Fruit fly (Drosophila melanogaster) whole organism, embryonic: ENCODE measurements around the gene CG43095.

Experiments used
- Aef1 ChIP-seq: fragments of 200-800 bp; sonication (Bioruptor generic); IDR thresholded peaks from 3 replicates; pipeline ENCODE4 v1.3.6; 2022; ENCODE audit warnings: missing biosample characterization, missing genetic modification characterization
- Asciz ChIP-seq: fragments of 200-800 bp; sonication (Bioruptor generic); optimal IDR thresholded peaks from 2 replicates; lab custom pipeline; 2017; ENCODE audit warnings: missing biosample characterization, mild to moderate bottlenecking, missing genetic modification characterization, missing genetic modification reagents
- CG10147 ChIP-seq: fragments of 200-800 bp; sonication (Bioruptor generic); optimal IDR thresholded peaks from 2 replicates; lab custom pipeline; 2019; ENCODE audit warnings: missing biosample characterization, mild to moderate bottlenecking, missing genetic modification characterization, moderate library complexity
- CG10366 ChIP-seq: fragments of 200-800 bp; sonication (Bioruptor generic); IDR thresholded peaks from 2 replicates; pipeline ENCODE4 v1.3.6; 2022; ENCODE audit warnings: missing biosample characterization, missing genetic modification characterization
- CG10431 ChIP-seq: fragments of 200-800 bp; sonication (Bioruptor generic); optimal IDR thresholded peaks from 3 replicates; lab custom pipeline; 2018; ENCODE audit warnings: missing biosample characterization, mild to moderate bottlenecking, missing genetic modification characterization
- CG10565 ChIP-seq: fragments of 200-800 bp; sonication (Bioruptor generic); optimal IDR thresholded peaks from 3 replicates; lab custom pipeline; 2016; ENCODE audit warnings: missing biosample characterization, mild to moderate bottlenecking, missing genetic modification characterization
- CG11247 ChIP-seq: fragments of 200-800 bp; sonication (Bioruptor generic); IDR thresholded peaks from 2 replicates; pipeline ENCODE4 v1.3.6; 2022; ENCODE audit warnings: missing biosample characterization, missing genetic modification characterization
- CG13287 ChIP-seq: fragments of 200-800 bp; sonication (Bioruptor generic); IDR thresholded peaks from 2 replicates; pipeline ENCODE4 v1.3.6; 2022; ENCODE audit warnings: missing biosample characterization, missing genetic modification characterization; ENCODE audit not compliant: partially characterized antibody
- CG14441 ChIP-seq: fragments of 200-800 bp; sonication (Bioruptor generic); IDR thresholded peaks from 2 replicates; pipeline ENCODE4 v1.3.6; 2022; ENCODE audit warnings: missing biosample characterization, missing genetic modification characterization
- CG1529 ChIP-seq: fragments of 200-800 bp; sonication (Bioruptor generic); optimal IDR thresholded peaks from 3 replicates; lab custom pipeline; 2018; ENCODE audit warnings: missing biosample characterization, missing genetic modification characterization
- CG15479 ChIP-seq: fragments of 200-800 bp; sonication (Bioruptor generic); optimal IDR thresholded peaks from 3 replicates; lab custom pipeline; 2019; ENCODE audit warnings: missing biosample characterization, mild to moderate bottlenecking, missing genetic modification characterization, moderate library complexity
- CG16813 ChIP-seq: fragments of 200-800 bp; sonication (Bioruptor generic); IDR thresholded peaks from 3 replicates; pipeline ENCODE4 v1.3.6; 2022; ENCODE audit warnings: missing biosample characterization, missing genetic modification characterization; ENCODE audit not compliant: partially characterized antibody
- CG17912 ChIP-seq: fragments of 200-800 bp; sonication (Bioruptor generic); optimal IDR thresholded peaks from 2 replicates; lab custom pipeline; 2018; ENCODE audit warnings: missing biosample characterization, mild to moderate bottlenecking, missing genetic modification characterization
- CG18476 ChIP-seq: fragments of 200-800 bp; sonication (Bioruptor generic); optimal IDR thresholded peaks from 2 replicates; lab custom pipeline; 2016; ENCODE audit warnings: missing biosample characterization, mild to moderate bottlenecking, missing genetic modification characterization
- CG18599 ChIP-seq: fragments of 200-800 bp; sonication (Bioruptor generic); optimal IDR thresholded peaks from 3 replicates; lab custom pipeline; 2017; ENCODE audit warnings: missing biosample characterization, missing genetic modification characterization, mild to moderate bottlenecking, moderate library complexity, missing genetic modification reagents
- CG32767 ChIP-seq: fragments of 200-800 bp; sonication (Bioruptor generic); IDR thresholded peaks from 2 replicates; pipeline ENCODE4 v1.3.6; 2022; ENCODE audit warnings: missing biosample characterization, missing genetic modification characterization
- CG34376 ChIP-seq: fragments of 200-800 bp; sonication (Bioruptor generic); optimal IDR thresholded peaks from 2 replicates; lab custom pipeline; 2018; ENCODE audit warnings: missing biosample characterization, mild to moderate bottlenecking, missing genetic modification characterization
- CG4730 ChIP-seq: fragments of 200-800 bp; sonication (Bioruptor generic); IDR thresholded peaks from 2 replicates; pipeline ENCODE4 v1.3.6; 2022; ENCODE audit warnings: missing biosample characterization, missing genetic modification characterization
- CG5245 ChIP-seq: fragments of 200-800 bp; sonication (Bioruptor generic); optimal IDR thresholded peaks from 3 replicates; lab custom pipeline; 2016; ENCODE audit warnings: missing biosample characterization, missing genetic modification characterization
- CG6254 ChIP-seq: fragments of 200-800 bp; sonication (Bioruptor generic); optimal IDR thresholded peaks from 3 replicates; lab custom pipeline; 2017; ENCODE audit warnings: mild to moderate bottlenecking, missing biosample characterization, missing genetic modification reagents, missing genetic modification characterization
- CG6765 ChIP-seq: fragments of 200-800 bp; sonication (Bioruptor generic); optimal IDR thresholded peaks from 3 replicates; lab custom pipeline; 2017; ENCODE audit warnings: missing biosample characterization, mild to moderate bottlenecking, missing genetic modification characterization
- CG7372 ChIP-seq: fragments of 200-800 bp; sonication (Bioruptor generic); IDR thresholded peaks from 2 replicates; pipeline ENCODE4 v1.3.6; 2022; ENCODE audit warnings: missing biosample characterization, missing genetic modification characterization
- CG8089 ChIP-seq: fragments of 200-800 bp; sonication (Bioruptor generic); optimal IDR thresholded peaks from 3 replicates; lab custom pipeline; 2016; ENCODE audit warnings: missing biosample characterization, missing genetic modification characterization
- CG8478 ChIP-seq: fragments of >200 bp; optimal IDR thresholded peaks from 2 replicates; lab custom pipeline; 2018
- CG9797 ChIP-seq: fragments of 200-800 bp; sonication (Bioruptor generic); optimal IDR thresholded peaks from 3 replicates; lab custom pipeline; 2018; ENCODE audit warnings: missing biosample characterization, mild to moderate bottlenecking, missing genetic modification characterization
- CoRest ChIP-seq: fragments of 200-800 bp; sonication (Bioruptor generic); optimal IDR thresholded peaks from 3 replicates; lab custom pipeline; 2018; ENCODE audit warnings: missing biosample characterization, mild to moderate bottlenecking, missing genetic modification characterization, moderate library complexity
- Dref ChIP-seq: fragments of 200-800 bp; sonication (Bioruptor generic); IDR thresholded peaks from 2 replicates; pipeline ENCODE4 v1.3.6; 2022; ENCODE audit warnings: missing biosample characterization, missing genetic modification characterization
- E2f2 ChIP-seq: fragments of 200-800 bp; sonication (Bioruptor generic); IDR thresholded peaks from 2 replicates; pipeline ENCODE4 v1.3.6; 2022; ENCODE audit warnings: missing biosample characterization, missing genetic modification characterization
- Gsc ChIP-seq: fragments of 200-800 bp; sonication (Bioruptor generic); IDR thresholded peaks from 2 replicates; pipeline ENCODE4 v1.3.6; 2022; ENCODE audit warnings: missing biosample characterization, missing genetic modification characterization
- Gug ChIP-seq: fragments of 200-800 bp; sonication (Bioruptor generic); IDR thresholded peaks from 4 replicates; pipeline ENCODE4 v1.3.6; 2022; ENCODE audit warnings: missing biosample characterization, missing genetic modification characterization
- Mad ChIP-seq: fragments of 200-800 bp; sonication (Bioruptor generic); optimal IDR thresholded peaks from 2 replicates; lab custom pipeline; 2016; ENCODE audit warnings: missing biosample characterization, missing genetic modification characterization
- Oaz ChIP-seq: fragments of 200-800 bp; sonication (Bioruptor generic); IDR thresholded peaks from 2 replicates; pipeline ENCODE4 v1.3.6; 2022; ENCODE audit warnings: missing biosample characterization, missing genetic modification characterization
- Six4 ChIP-seq: fragments of 200-800 bp; sonication (Bioruptor generic); optimal IDR thresholded peaks from 2 replicates; lab custom pipeline; 2016; ENCODE audit warnings: missing biosample characterization, missing genetic modification characterization
- Stat92E ChIP-seq, 3 experiments: fragments of >200 bp in 2 of 3; fragments of 200-800 bp in 1 of 3; sonication (Bioruptor generic) in 1 of 3; optimal IDR thresholded peaks; 2 replicates each; lab custom pipeline; 2017 to 2019; ENCODE audit warnings: missing biosample characterization in 3 of 3, missing genetic modification characterization in 3 of 3, mild to moderate bottlenecking in 1 of 3, moderate library complexity in 1 of 3
- Taf1 ChIP-seq: fragments of 200-800 bp; sonication (Bioruptor generic); IDR thresholded peaks from 2 replicates; pipeline ENCODE4 v1.3.6; 2022; ENCODE audit warnings: missing biosample characterization, missing genetic modification characterization
- ato ChIP-seq: fragments of 200-800 bp; sonication (Bioruptor generic); IDR thresholded peaks from 2 replicates; pipeline ENCODE4 v1.3.6; 2022; ENCODE audit warnings: missing biosample characterization, missing genetic modification characterization; ENCODE audit not compliant: partially characterized antibody
- bab2 ChIP-seq: fragments of 200-800 bp; sonication (Bioruptor generic); optimal IDR thresholded peaks from 2 replicates; lab custom pipeline; 2016; ENCODE audit warnings: missing biosample characterization, missing genetic modification characterization
- chn ChIP-seq: fragments of 200-800 bp; sonication (Bioruptor generic); optimal IDR thresholded peaks from 2 replicates; lab custom pipeline; 2016; ENCODE audit warnings: missing biosample characterization, missing genetic modification characterization
- crc ChIP-seq: fragments of 200-800 bp; sonication (Bioruptor generic); optimal IDR thresholded peaks from 2 replicates; lab custom pipeline; 2016; ENCODE audit warnings: missing biosample characterization, missing genetic modification characterization
- dati ChIP-seq: fragments of 200-800 bp; sonication (Bioruptor generic); IDR thresholded peaks from 2 replicates; pipeline ENCODE4 v1.3.6; 2022; ENCODE audit warnings: missing biosample characterization, missing genetic modification characterization
- en ChIP-seq: fragments of 200-800 bp; sonication (Bioruptor generic); optimal IDR thresholded peaks from 2 replicates; lab custom pipeline; 2016; ENCODE audit warnings: missing biosample characterization, missing genetic modification characterization
- hbn ChIP-seq: fragments of 200-800 bp; sonication (Bioruptor generic); IDR thresholded peaks from 2 replicates; pipeline ENCODE4 v1.3.6; 2022; ENCODE audit warnings: missing biosample characterization, missing genetic modification characterization; ENCODE audit not compliant: partially characterized antibody
- hth ChIP-seq: fragments of >200 bp; optimal IDR thresholded peaks from 2 replicates; lab custom pipeline; 2017; ENCODE audit warnings: inconsistent platforms
- insv ChIP-seq, 2 experiments: fragments of 200-800 bp; sonication (Bioruptor generic); optimal IDR thresholded peaks; 3 replicates each; lab custom pipeline; 2016 to 2018; ENCODE audit warnings: missing biosample characterization in 2 of 2, missing genetic modification characterization in 2 of 2
- jing ChIP-seq: fragments of 200-800 bp; sonication (Bioruptor generic); optimal IDR thresholded peaks from 2 replicates; lab custom pipeline; 2018; ENCODE audit warnings: missing biosample characterization, mild to moderate bottlenecking, missing genetic modification characterization
- onecut ChIP-seq: fragments of 200-800 bp; sonication (Bioruptor generic); IDR thresholded peaks from 2 replicates; pipeline ENCODE4 v1.3.6; 2022; ENCODE audit warnings: missing biosample characterization, missing genetic modification characterization
- sna ChIP-seq: fragments of 200-800 bp; sonication (Bioruptor generic); IDR thresholded peaks from 2 replicates; pipeline ENCODE4 v1.3.6; 2022; ENCODE audit warnings: missing biosample characterization, missing genetic modification characterization; ENCODE audit not compliant: partially characterized antibody
- tap ChIP-seq: fragments of 200-800 bp; optimal IDR thresholded peaks from 3 replicates; lab custom pipeline; 2019; ENCODE audit warnings: missing biosample characterization, mild to moderate bottlenecking, missing genetic modification characterization, moderate library complexity
- ttk ChIP-seq: fragments of 200-800 bp; sonication (Bioruptor generic); IDR thresholded peaks from 2 replicates; pipeline ENCODE4 v2.1.2; 2022; ENCODE audit warnings: missing biosample characterization, missing genetic modification characterization
- twi ChIP-seq: fragments of 200-800 bp; optimal IDR thresholded peaks from 2 replicates; lab custom pipeline; 2019; ENCODE audit warnings: missing biosample characterization, mild to moderate bottlenecking, missing genetic modification characterization, moderate library complexity
- vvl ChIP-seq: fragments of 200-800 bp; sonication (Bioruptor generic); IDR thresholded peaks from 2 replicates; pipeline ENCODE4 v1.3.6; 2022; ENCODE audit warnings: missing biosample characterization, missing genetic modification characterization
- zen ChIP-seq: fragments of 200-800 bp; sonication (Bioruptor generic); optimal IDR thresholded peaks from 3 replicates; lab custom pipeline; 2018; ENCODE audit warnings: missing biosample characterization, mild to moderate bottlenecking, missing genetic modification characterization, moderate library complexity

CG43095 gene

dm6 chr3R:22781412-22781811 lies 9.8 kb upstream of the CG43095 start (continued):
- no peak for TF ChIP-seq CG1529 (GFP tag; lab: Kevin White, UChicago)
- no peak for TF ChIP-seq Six4
- no peak for TF ChIP-seq jing (GFP tag; lab: Kevin White, UChicago)
- TF ChIP-seq CG16813 (GFP tag; lab: Robert Waterston, UW) = no peak
- TF ChIP-seq CG10147 = peak; percentile 49
- TF ChIP-seq Gug (GFP tag; lab: Robert Waterston, UW) = no peak
- TF ChIP-seq CG6254 (GFP tag; lab: Kevin White, UChicago) = peak; percentile 28
- peak; percentile 41 for TF ChIP-seq CG6765 (GFP tag; lab: Kevin White, UChicago)
- no peak for TF ChIP-seq CG15479 (GFP tag; lab: Kevin White, UChicago)
- TF ChIP-seq CG8478 (lab: Kevin White, UChicago) = no peak
- no peak for TF ChIP-seq ato (GFP tag; lab: Robert Waterston, UW)
- TF ChIP-seq dati (GFP tag; lab: Robert Waterston, UW) = no peak
- TF ChIP-seq CG32767 (GFP tag; lab: Robert Waterston, UW) = no peak
- no peak for TF ChIP-seq Asciz
- TF ChIP-seq tap (tag; lab: Kevin White, UChicago) = no peak
- TF ChIP-seq zen (tag; lab: Kevin White, UChicago) = peak; percentile 8
- TF ChIP-seq Oaz (GFP tag; lab: Robert Waterston, UW) = no peak
- TF ChIP-seq hbn = no peak
- peak; percentile 14 for TF ChIP-seq twi (tag; lab: Kevin White, UChicago)
- TF ChIP-seq onecut (GFP tag; lab: Robert Waterston, UW) = peak; percentile 53
- TF ChIP-seq hth (lab: Kevin White, UChicago) = no peak
- no peak for TF ChIP-seq Gsc (GFP tag; lab: Robert Waterston, UW)
- TF ChIP-seq CG4730 (GFP tag; lab: Robert Waterston, UW) = no peak
- TF ChIP-seq chn = no peak
- TF ChIP-seq CG17912 = no peak
- TF ChIP-seq CG14441 (GFP tag; lab: Robert Waterston, UW) = no peak
- no peak for TF ChIP-seq CG10431 (GFP tag; lab: Kevin White, UChicago)
- TF ChIP-seq bab2 = no peak
- TF ChIP-seq ttk = no peak
- no peak for TF ChIP-seq CG10565 (GFP tag; lab: Kevin White, UChicago)
- no peak for TF ChIP-seq CG18599
- no peak for TF ChIP-seq Mad
- TF ChIP-seq insv (GFP tag; optimal IDR thresholded peaks at IDR 0.05; lab: Kevin White, UChicago) = no peak
- TF ChIP-seq Dref (GFP tag; lab: Robert Waterston, UW) = no peak
- no peak for TF ChIP-seq CG5245 (GFP tag; lab: Kevin White, UChicago)
- TF ChIP-seq E2f2 (GFP tag; lab: Robert Waterston, UW) = peak; percentile 33
- TF ChIP-seq CG7372 (GFP tag; lab: Robert Waterston, UW) = no peak
- no peak for TF ChIP-seq CoRest (tag; lab: Kevin White, UChicago)
- no peak for TF ChIP-seq crc (GFP tag; lab: Kevin White, UChicago)
- TF ChIP-seq CG34376 = no peak
- TF ChIP-seq CG18476 (GFP tag; lab: Kevin White, UChicago) = no peak
- TF ChIP-seq en (GFP tag; lab: Kevin White, UChicago) = no peak
- TF ChIP-seq CG9797 (GFP tag; lab: Kevin White, UChicago) = no peak
- no peak for TF ChIP-seq CG8089 (GFP tag; lab: Kevin White, UChicago)
- 0 out of 2 replicates have a peak, but pooled peaks have one; percentile 11 for TF ChIP-seq CG11247 (GFP tag; lab: Robert Waterston, UW)
- TF ChIP-seq CG13287 (GFP tag; lab: Robert Waterston, UW) = peak; percentile 9; the same call in 1 of the 2 replicates
- TF ChIP-seq Stat92E (GFP tag; optimal IDR thresholded peaks at IDR 0.05; lab: Kevin White, UChicago) = peak in 1 of 3 experiments; percentile 36
- peak; percentile 30; the same call in 1 of the 2 replicates for TF ChIP-seq CG10366 (GFP tag; lab: Robert Waterston, UW)
- TF ChIP-seq sna = no peak
- no peak for TF ChIP-seq Aef1 (GFP tag; lab: Robert Waterston, UW)
- peak; percentile 48; the same call in 1 of the 2 replicates for TF ChIP-seq vvl (GFP tag; lab: Robert Waterston, UW)
- TF ChIP-seq Taf1 = no peak
